Worm (Caenorhabditis elegans): ENCODE measurements around the gene glrx-22.
A peak's percentile ranks its signal among the peaks of the same experiment; 100 is the strongest.

ce11 chrIV:8163687-8164086 lies 37.3 kb downstream of the glrx-22 start, which contains the start of gene clec-51:
- TF ChIP-seq nhr-77 (tag; optimal IDR thresholded peaks at IDR 0.05): no peak
- TF ChIP-seq zag-1 (tag; optimal IDR thresholded peaks at IDR 0.05): no peak
- no peak for TF ChIP-seq ceh-82 (tag; optimal IDR thresholded peaks at IDR 0.05)
- no peak for TF ChIP-seq snpc-4 (tag; optimal IDR thresholded peaks at IDR 0.05)
- no peak for TF ChIP-seq ama-1 (optimal IDR thresholded peaks at IDR 0.05)
- TF ChIP-seq sea-2 (GFP tag; optimal IDR thresholded peaks at IDR 0.05): no peak
- TF ChIP-seq mml-1 (tag; optimal IDR thresholded peaks at IDR 0.05): no peak
- no peak for TF ChIP-seq ceh-28 (tag; optimal IDR thresholded peaks at IDR 0.05)
- TF ChIP-seq mdl-1 (tag; optimal IDR thresholded peaks at IDR 0.05): no peak
- peak; percentile 90 for TF ChIP-seq elt-2 (tag; optimal IDR thresholded peaks at IDR 0.05)
- TF ChIP-seq nhr-25 (tag; optimal IDR thresholded peaks at IDR 0.05): no peak
